Worm (Caenorhabditis elegans) whole organism, late embryonic: Measurements from ENCODE around the gene bli-6.

Experiments
- F13H6.1 ChIP-seq: sonication (generic microtip); optimal IDR thresholded peaks from 2 replicates; lab custom pipeline; 2016; ENCODE audit warnings: missing genetic modification characterization, missing compliant biosample characterization
- ceh-18 ChIP-seq: sonication (generic microtip); optimal IDR thresholded peaks from 2 replicates; lab custom pipeline; 2016; ENCODE audit warnings: missing genetic modification characterization, missing compliant biosample characterization
- ceh-30 ChIP-seq: fragments of 150-350 bp; optimal IDR thresholded peaks from 2 replicates; lab custom pipeline; 2014; ENCODE audit warnings: missing biosample characterization, missing genetic modification characterization
- elt-2 ChIP-seq: sonication (generic microtip); optimal IDR thresholded peaks from 2 replicates; lab custom pipeline; 2016; ENCODE audit warnings: missing genetic modification reagents, missing genetic modification characterization, missing compliant biosample characterization
- pha-4 ChIP-seq: fragments of 150-350 bp; optimal IDR thresholded peaks from 2 replicates; lab custom pipeline; 2018; ENCODE audit warnings: missing biosample characterization, missing genetic modification reagents, missing genetic modification characterization
- tbx-2 ChIP-seq: sonication (generic microtip); optimal IDR thresholded peaks from 2 replicates; lab custom pipeline; 2016; ENCODE audit warnings: missing genetic modification characterization, missing compliant biosample characterization
- unc-55 ChIP-seq: sonication (generic microtip); optimal IDR thresholded peaks from 2 replicates; lab custom pipeline; 2017; ENCODE audit warnings: missing biosample characterization, missing genetic modification reagents, missing genetic modification characterization

DNA sequence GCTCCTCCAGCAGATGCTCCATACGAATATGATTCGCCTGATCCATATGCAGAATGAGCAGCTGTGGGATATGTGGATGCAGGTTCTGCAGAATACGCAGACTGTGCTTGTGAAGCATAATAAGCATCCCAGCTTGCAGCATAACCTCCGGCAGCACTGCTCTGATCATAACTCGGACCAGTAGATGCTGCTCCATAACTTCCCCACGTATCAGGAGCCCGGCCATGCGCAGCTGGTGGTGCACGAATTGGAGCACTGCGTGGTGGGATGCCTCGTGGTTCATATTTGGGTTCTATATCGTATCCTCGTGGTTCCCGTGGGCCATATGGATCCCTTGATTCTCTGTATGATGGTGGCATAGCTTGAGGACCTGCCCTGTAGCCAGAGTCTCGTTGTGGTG lies 3.1 kb upstream of the bli-6 start:
- TF ChIP-seq tbx-2 (tag; lab: Kevin White, UChicago) (no peak), ceh-18 (no peak), pha-4 (no peak), F13H6.1 (no peak), elt-2 (tag; lab: Kevin White, UChicago) (no peak), ceh-30 (tag; lab: Kevin White, UChicago) (no peak), unc-55 (GFP tag; lab: Kevin White, UChicago) (no peak)
